Worm (Caenorhabditis elegans) whole organism, L4 larva: Measurements from ENCODE around the gene F53H2.3.

ENCODE experiments used
- D1046.2 ChIP-seq: fragments of 200-800 bp; sonication (Bioruptor generic); IDR thresholded peaks from 2 replicates; pipeline ENCODE4 v1.3.6; 2022; ENCODE audit warnings: missing genetic modification characterization, missing compliant biosample characterization
- F26F4.8 ChIP-seq: fragments of 200-800 bp; sonication (Bioruptor generic); conservative IDR thresholded peaks from 2 replicates; pipeline ENCODE4 v1.3.6; 2022; ENCODE audit warnings: missing genetic modification characterization, missing compliant biosample characterization
- F49E8.2 ChIP-seq: sonication (generic microtip); optimal IDR thresholded peaks from 2 replicates; lab custom pipeline; 2016; ENCODE audit warnings: missing compliant biosample characterization, mild to moderate bottlenecking, missing genetic modification characterization, borderline replicate concordance
- T20F7.1 ChIP-seq: fragments of 200-800 bp; sonication (Bioruptor generic); optimal IDR thresholded peaks from 2 replicates; lab custom pipeline; 2018; ENCODE audit warnings: mild to moderate bottlenecking, missing genetic modification characterization, missing compliant biosample characterization
- T26A8.4 ChIP-seq: fragments of 200-800 bp; sonication (Bioruptor generic); IDR thresholded peaks from 2 replicates; pipeline ENCODE4 v1.3.6; 2022; ENCODE audit warnings: missing genetic modification characterization, missing compliant biosample characterization
- Y105C5A.15 ChIP-seq: fragments of 200-800 bp; sonication (Bioruptor generic); IDR thresholded peaks from 2 replicates; pipeline ENCODE4 v1.3.6; 2022; ENCODE audit warnings: missing genetic modification characterization, missing compliant biosample characterization
- Y48G9A.11 ChIP-seq: fragments of 200-800 bp; sonication (Bioruptor generic); IDR thresholded peaks from 2 replicates; pipeline ENCODE4 v1.3.6; 2022; ENCODE audit warnings: missing genetic modification reagents, missing genetic modification characterization, missing compliant biosample characterization
- Y5F2A.4 ChIP-seq: fragments of 200-800 bp; sonication (Bioruptor generic); optimal IDR thresholded peaks from 2 replicates; lab custom pipeline; 2018; ENCODE audit warnings: mild to moderate bottlenecking, missing genetic modification characterization, missing compliant biosample characterization
- Y75B8A.6 ChIP-seq: fragments of 200-800 bp; sonication (Bioruptor generic); IDR thresholded peaks from 2 replicates; pipeline ENCODE4 v1.3.6; 2022; ENCODE audit warnings: missing genetic modification reagents, missing genetic modification characterization, missing compliant biosample characterization
- ZK337.2 ChIP-seq: fragments of 200-800 bp; sonication (Bioruptor generic); IDR thresholded peaks from 2 replicates; pipeline ENCODE4 v1.3.6; 2022; ENCODE audit warnings: missing genetic modification reagents, missing genetic modification characterization, missing compliant biosample characterization
- ZK546.5 ChIP-seq, 2 experiments: sonication (generic microtip); optimal IDR thresholded peaks; 2 replicates each; lab custom pipeline; 2017; ENCODE audit warnings: missing biosample characterization in 2 of 2, missing genetic modification characterization in 2 of 2
- ama-1 ChIP-seq: fragments of 150-350 bp; optimal IDR thresholded peaks from 2 replicates; lab custom pipeline; 2014; ENCODE audit warnings: inconsistent platforms, mixed read lengths
- ceh-20 ChIP-seq: fragments of 200-800 bp; sonication (Bioruptor generic); IDR thresholded peaks from 2 replicates; pipeline ENCODE4 v1.3.6; 2022; ENCODE audit warnings: missing genetic modification reagents, missing genetic modification characterization, missing compliant biosample characterization
- daf-12 ChIP-seq: fragments of 150-350 bp; optimal IDR thresholded peaks from 2 replicates; lab custom pipeline; 2014; ENCODE audit warnings: missing biosample characterization, missing genetic modification reagents, missing genetic modification characterization
- daf-16 ChIP-seq, 3 experiments: sonication (generic microtip); optimal IDR thresholded peaks; 2 replicates each; lab custom pipeline; 2016 to 2017; ENCODE audit warnings: missing genetic modification characterization in 3 of 3, missing genetic modification reagents in 3 of 3, mild to moderate bottlenecking in 2 of 3, missing compliant biosample characterization in 2 of 3, missing biosample characterization in 1 of 3, moderate library complexity in 1 of 3
- dmd-6 ChIP-seq: fragments of 200-800 bp; sonication (Bioruptor generic); IDR thresholded peaks from 2 replicates; pipeline ENCODE4 v1.3.6; 2022; ENCODE audit warnings: missing genetic modification reagents, missing genetic modification characterization, missing compliant biosample characterization
- dmd-8 ChIP-seq: fragments of 200-800 bp; sonication (Bioruptor generic); IDR thresholded peaks from 2 replicates; pipeline ENCODE4 v1.3.6; 2022; ENCODE audit warnings: missing genetic modification characterization, missing compliant biosample characterization
- dpl-1 ChIP-seq: fragments of 150-350 bp; optimal IDR thresholded peaks from 2 replicates; lab custom pipeline; 2014; ENCODE audit warnings: missing biosample characterization, missing genetic modification reagents, missing genetic modification characterization
- egl-27 ChIP-seq: sonication (generic microtip); optimal IDR thresholded peaks from 3 replicates; lab custom pipeline; 2017; ENCODE audit warnings: missing biosample characterization, missing genetic modification reagents, missing genetic modification characterization
- fkh-10 ChIP-seq: fragments of 150-350 bp; optimal IDR thresholded peaks from 2 replicates; lab custom pipeline; 2014; ENCODE audit warnings: missing biosample characterization, missing genetic modification reagents, missing genetic modification characterization
- hif-1 ChIP-seq, 2 experiments: sonication (generic microtip); optimal IDR thresholded peaks; 2 replicates each; lab custom pipeline; 2016 to 2017; ENCODE audit warnings: missing compliant biosample characterization in 2 of 2, missing genetic modification characterization in 2 of 2, missing genetic modification reagents in 2 of 2, missing genotype in 2 of 2, mild to moderate bottlenecking in 1 of 2
- hlh-11 ChIP-seq: fragments of 200-800 bp; sonication (Bioruptor generic); optimal IDR thresholded peaks from 2 replicates; lab custom pipeline; 2018; ENCODE audit warnings: mild to moderate bottlenecking, missing genetic modification characterization, missing compliant biosample characterization
- lim-7 ChIP-seq: fragments of 200-800 bp; sonication (Bioruptor generic); IDR thresholded peaks from 2 replicates; pipeline ENCODE4 v1.3.6; 2022; ENCODE audit warnings: missing genetic modification characterization, missing compliant biosample characterization
- lin-1 ChIP-seq: fragments of 200-800 bp; sonication (Bioruptor generic); IDR thresholded peaks from 2 replicates; pipeline ENCODE4 v1.3.6; 2022; ENCODE audit warnings: missing genetic modification reagents, missing genetic modification characterization, missing compliant biosample characterization
- lin-38 ChIP-seq: fragments of 200-800 bp; sonication (Bioruptor generic); IDR thresholded peaks from 2 replicates; pipeline ENCODE4 v1.3.6; 2022; ENCODE audit warnings: missing genetic modification reagents, missing genetic modification characterization, missing compliant biosample characterization
- lir-3 ChIP-seq: sonication (generic microtip); optimal IDR thresholded peaks from 2 replicates; lab custom pipeline; 2016; ENCODE audit warnings: mild to moderate bottlenecking, missing genetic modification characterization, missing compliant biosample characterization
- mdl-1 ChIP-seq, 2 experiments: fragments of 150-350 bp in 1 of 2; sonication (generic microtip) in 1 of 2; optimal IDR thresholded peaks; 2 replicates each; lab custom pipeline; 2014 to 2017; ENCODE audit warnings: missing biosample characterization in 2 of 2, missing genetic modification characterization in 2 of 2
- mxl-3 ChIP-seq: fragments of 200-800 bp; sonication (Bioruptor generic); optimal IDR thresholded peaks from 2 replicates; lab custom pipeline; 2018; ENCODE audit warnings: mild to moderate bottlenecking, missing genetic modification characterization, missing compliant biosample characterization
- nhr-102 ChIP-seq: sonication (generic microtip); optimal IDR thresholded peaks from 2 replicates; lab custom pipeline; 2016; ENCODE audit warnings: mild to moderate bottlenecking, missing genetic modification characterization, moderate library complexity, missing compliant biosample characterization
- nhr-41 ChIP-seq: fragments of 200-800 bp; sonication (Bioruptor generic); IDR thresholded peaks from 2 replicates; pipeline ENCODE4 v1.3.6; 2022; ENCODE audit warnings: missing genetic modification reagents, missing genetic modification characterization, missing compliant biosample characterization
- nhr-42 ChIP-seq: fragments of 200-800 bp; sonication (Bioruptor generic); IDR thresholded peaks from 2 replicates; pipeline ENCODE4 v1.3.6; 2022; ENCODE audit warnings: missing genetic modification characterization, missing compliant biosample characterization
- nhr-48 ChIP-seq: sonication (generic microtip); optimal IDR thresholded peaks from 2 replicates; lab custom pipeline; 2016; ENCODE audit warnings: mild to moderate bottlenecking, missing genetic modification characterization, missing compliant biosample characterization
- nhr-76 ChIP-seq: fragments of 150-350 bp; optimal IDR thresholded peaks from 2 replicates; lab custom pipeline; 2014; ENCODE audit warnings: missing biosample characterization, missing genetic modification characterization
- nhr-77 ChIP-seq: fragments of 150-350 bp; optimal IDR thresholded peaks from 2 replicates; lab custom pipeline; 2014; ENCODE audit warnings: missing biosample characterization, missing genetic modification characterization
- pha-4 ChIP-seq, 2 experiments: fragments of 150-350 bp in 1 of 2; fragments of 200-800 bp in 1 of 2; sonication (Bioruptor generic) in 1 of 2; IDR thresholded peaks in 1 of 2; optimal IDR thresholded peaks in 1 of 2; 2 replicates each; pipeline versions ENCODE4 v1.3.6 to Lab custom; 2014 to 2022; ENCODE audit warnings: missing genetic modification characterization in 2 of 2, missing genetic modification reagents in 2 of 2, missing biosample characterization in 1 of 2, missing compliant biosample characterization in 1 of 2
- php-3 ChIP-seq: fragments of 200-800 bp; sonication (Bioruptor generic); IDR thresholded peaks from 2 replicates; pipeline ENCODE4 v1.3.6; 2022; ENCODE audit warnings: missing genetic modification reagents, missing genetic modification characterization, missing compliant biosample characterization
- pqm-1 ChIP-seq: sonication (generic microtip); optimal IDR thresholded peaks from 2 replicates; lab custom pipeline; 2017; ENCODE audit warnings: missing biosample characterization, missing genetic modification characterization
- set-16 ChIP-seq: fragments of 200-800 bp; sonication (Bioruptor generic); IDR thresholded peaks from 2 replicates; pipeline ENCODE4 v1.3.6; 2022; ENCODE audit warnings: missing genetic modification reagents, missing genetic modification characterization, missing compliant biosample characterization
- snpc-4 ChIP-seq: fragments of 150-350 bp; optimal IDR thresholded peaks from 2 replicates; lab custom pipeline; 2014; ENCODE audit warnings: missing biosample characterization, missing genetic modification characterization
- spr-3 ChIP-seq: fragments of 200-800 bp; sonication (Bioruptor generic); optimal IDR thresholded peaks from 2 replicates; lab custom pipeline; 2018; ENCODE audit warnings: mild to moderate bottlenecking, missing genetic modification characterization, missing compliant biosample characterization
- tag-97 ChIP-seq: fragments of 200-800 bp; sonication (Bioruptor generic); IDR thresholded peaks from 2 replicates; pipeline ENCODE4 v1.3.6; 2022; ENCODE audit warnings: missing genetic modification characterization, missing compliant biosample characterization
- tra-1 ChIP-seq: fragments of 200-800 bp; sonication (Bioruptor generic); IDR thresholded peaks from 2 replicates; pipeline ENCODE4 v1.3.6; 2022; ENCODE audit warnings: missing genetic modification reagents, missing genetic modification characterization, missing compliant biosample characterization
- unc-62 ChIP-seq, 3 experiments: fragments of 150-350 bp in 1 of 3; sonication (generic microtip); optimal IDR thresholded peaks in 2 of 3; peaks in 1 of 3; 1 replicate in 1 of 3; 2 replicates in 2 of 3; lab custom pipeline; 2014 to 2017; ENCODE audit warnings: missing biosample characterization in 3 of 3, missing genetic modification characterization in 3 of 3, missing genetic modification reagents in 3 of 3, missing genotype in 1 of 3
- zag-1 ChIP-seq: fragments of 150-350 bp; optimal IDR thresholded peaks from 2 replicates; lab custom pipeline; 2014; ENCODE audit warnings: missing biosample characterization, missing genetic modification characterization
- zfp-3 ChIP-seq: fragments of 200-800 bp; sonication (Bioruptor generic); conservative IDR thresholded peaks from 2 replicates; pipeline ENCODE4 v1.3.6; 2022; ENCODE audit warnings: missing genetic modification reagents, missing genetic modification characterization, missing compliant biosample characterization

F53H2.3 gene

ce11 chrV:20412225-20412624, 666 bp upstream of the F53H2.3 start (continued):
- TF ChIP-seq dpl-1 (GFP tag; lab: Kevin White, UChicago) (no peak), lin-1 (GFP tag; lab: Robert Waterston, UW) (peak; percentile 76), Y48G9A.11 (GFP tag; lab: Robert Waterston, UW) (no peak), egl-27 (tag; lab: Kevin White, UChicago) (no peak), Y75B8A.6 (GFP tag; lab: Robert Waterston, UW) (0 out of 2 replicates have a peak, but pooled peaks have one; percentile 19), hif-1 (tag; optimal IDR thresholded peaks at IDR 0.05; lab: Kevin White, UChicago) (no peak), nhr-102 (tag; lab: Kevin White, UChicago) (peak; percentile 23), ZK546.5 (tag; optimal IDR thresholded peaks at IDR 0.05; lab: Kevin White, UChicago) (no peak), zag-1 (tag; lab: Kevin White, UChicago) (no peak), set-16 (GFP tag; lab: Robert Waterston, UW) (no peak), nhr-42 (GFP tag; lab: Robert Waterston, UW) (no peak), fkh-10 (GFP tag; lab: Kevin White, UChicago) (no peak), F26F4.8 (GFP tag; lab: Robert Waterston, UW) (no peak), pha-4 (GFP tag; IDR thresholded peaks at IDR 0.05; lab: Robert Waterston, UW) (peak; percentile 29; the same call in 1 of the 2 replicates), pha-4 (tag; optimal IDR thresholded peaks at IDR 0.05; lab: Kevin White, UChicago) (no peak), daf-16 (GFP tag; optimal IDR thresholded peaks at IDR 0.05; lab: Kevin White, UChicago) (no peak), daf-16 (tag; optimal IDR thresholded peaks at IDR 0.05; lab: Kevin White, UChicago) (peak; percentile 83), dmd-8 (GFP tag; lab: Robert Waterston, UW) (no peak), hlh-11 (tag; lab: Kevin White, UChicago) (peak; percentile 75), spr-3 (GFP tag; lab: Kevin White, UChicago) (no peak), T26A8.4 (GFP tag; lab: Robert Waterston, UW) (no peak), tag-97 (GFP tag; lab: Robert Waterston, UW) (no peak), D1046.2 (GFP tag; lab: Robert Waterston, UW) (no peak), mxl-3 (GFP tag; lab: Kevin White, UChicago) (no peak), lin-38 (no peak), zfp-3 (no peak), F49E8.2 (tag; lab: Kevin White, UChicago) (no peak), php-3 (0 out of 2 replicates have a peak, but pooled peaks have one; percentile 5), nhr-41 (GFP tag; lab: Robert Waterston, UW) (no peak), unc-62 (GFP tag; optimal IDR thresholded peaks at IDR 0.05 in 1 of 2; lab: Kevin White, UChicago) (peak in 1 of 2 experiments; percentile 55), unc-62 (tag; optimal IDR thresholded peaks at IDR 0.05; lab: Kevin White, UChicago) (no peak), pqm-1 (tag; lab: Kevin White, UChicago) (peak; percentile 31), lir-3 (tag; lab: Kevin White, UChicago) (no peak), ZK337.2 (no peak), mdl-1 (tag; optimal IDR thresholded peaks at IDR 0.05; lab: Kevin White, UChicago) (peak in 1 of 2 experiments; percentile 0), dmd-6 (GFP tag; lab: Robert Waterston, UW) (peak; percentile 94), Y5F2A.4 (GFP tag; lab: Kevin White, UChicago) (no peak), ama-1 (lab: Kevin White, UChicago) (no peak), lim-7 (GFP tag; lab: Robert Waterston, UW) (no peak), snpc-4 (tag; lab: Kevin White, UChicago) (no peak), nhr-76 (tag; lab: Kevin White, UChicago) (no peak), nhr-48 (tag; lab: Kevin White, UChicago) (peak; percentile 51), daf-12 (tag; lab: Kevin White, UChicago) (no peak), ceh-20 (GFP tag; lab: Robert Waterston, UW) (0 out of 2 replicates have a peak, but pooled peaks have one; percentile 42), T20F7.1 (GFP tag; lab: Kevin White, UChicago) (peak; percentile 29), Y105C5A.15 (GFP tag; lab: Robert Waterston, UW) (no peak), nhr-77 (tag; lab: Kevin White, UChicago) (peak; percentile 30), tra-1 (0 out of 2 replicates have a peak, but pooled peaks have one; percentile 67)
- TF ChIP-seq, all 104 proteins: peak for 23
